Worm (Caenorhabditis elegans) whole organism, L1 larva: ENCODE measurements around the gene T13C2.2.

Experiments
- ceh-82 ChIP-seq, 3 experiments: fragments of 150-350 bp in 1 of 3; sonication (generic microtip) in 2 of 3; optimal IDR thresholded peaks; 2 replicates each; lab custom pipeline; 2014 to 2017; ENCODE audit warnings: missing biosample characterization in 3 of 3, missing genetic modification characterization in 3 of 3
- dpl-1 ChIP-seq, 3 experiments: fragments of 150-350 bp in 2 of 3; sonication (generic microtip) in 1 of 3; optimal IDR thresholded peaks; 2 replicates each; lab custom pipeline; 2014 to 2017; ENCODE audit warnings: missing biosample characterization in 3 of 3, missing genetic modification characterization in 3 of 3, missing genetic modification reagents in 3 of 3
- egl-27 ChIP-seq, 2 experiments: fragments of 150-350 bp in 1 of 2; sonication (generic microtip); optimal IDR thresholded peaks; 3 replicates each; lab custom pipeline; 2017 to 2018; ENCODE audit warnings: missing biosample characterization in 2 of 2, missing genetic modification characterization in 2 of 2, missing genetic modification reagents in 2 of 2
- lin-35 ChIP-seq, 2 experiments: fragments of 150-350 bp; optimal IDR thresholded peaks; 2 replicates each; lab custom pipeline; 2014; ENCODE audit warnings: missing biosample characterization in 2 of 2, missing genetic modification characterization in 2 of 2, missing genetic modification reagents in 2 of 2
- lin-39 ChIP-seq: fragments of 150-350 bp; optimal IDR thresholded peaks from 2 replicates; lab custom pipeline; 2014; ENCODE audit warnings: missing biosample characterization, missing genetic modification reagents, missing genetic modification characterization
- nhr-12 ChIP-seq: sonication (generic microtip); optimal IDR thresholded peaks from 2 replicates; lab custom pipeline; 2017; ENCODE audit warnings: missing biosample characterization, missing genetic modification characterization
- nhr-237 ChIP-seq: fragments of 150-350 bp; optimal IDR thresholded peaks from 2 replicates; lab custom pipeline; 2014; ENCODE audit warnings: missing biosample characterization, missing genetic modification characterization
- nhr-85 ChIP-seq: sonication (generic microtip); peaks from one replicate; lab custom pipeline; 2016; ENCODE audit warnings: missing genetic modification characterization, inconsistent platforms, missing compliant biosample characterization
- snpc-4 ChIP-seq: fragments of 150-350 bp; optimal IDR thresholded peaks from 2 replicates; lab custom pipeline; 2014; ENCODE audit warnings: missing biosample characterization, missing genetic modification characterization
- snu-23 ChIP-seq: sonication (generic microtip); optimal IDR thresholded peaks from 2 replicates; lab custom pipeline; 2016; ENCODE audit warnings: missing genetic modification characterization, missing compliant biosample characterization
- sup-37 ChIP-seq: fragments of 200-800 bp; sonication (Bioruptor generic); optimal IDR thresholded peaks from 2 replicates; lab custom pipeline; 2018; ENCODE audit warnings: mild to moderate bottlenecking, missing genetic modification characterization, missing compliant biosample characterization

DNA sequence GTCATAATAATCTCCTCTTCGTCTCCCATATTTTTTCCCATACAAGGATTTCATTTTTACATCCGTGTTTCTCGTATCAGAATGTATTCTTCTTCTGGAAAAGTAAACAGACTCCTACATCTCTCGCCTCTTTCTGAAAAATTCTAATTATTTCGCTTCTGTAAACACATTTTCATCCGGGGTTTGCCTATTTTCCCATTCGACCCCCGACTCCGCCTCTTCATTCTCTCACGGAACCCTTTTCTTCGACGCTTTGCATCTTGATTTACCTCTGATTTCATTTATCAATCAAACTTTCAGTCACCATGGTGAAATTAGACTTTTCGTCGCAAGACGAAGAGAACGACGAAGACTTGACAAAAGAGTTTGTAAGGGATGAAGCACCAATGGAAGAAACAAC lies 18.7 kb downstream of the T13C2.2 start, which contains the start of gene snt-1:
- no peak for TF ChIP-seq nhr-237
- TF ChIP-seq egl-27 (tag; optimal IDR thresholded peaks at IDR 0.05; lab: Kevin White, UChicago): no peak
- no peak for TF ChIP-seq nhr-12 (tag; lab: Kevin White, UChicago)
- TF ChIP-seq lin-39 (tag; lab: Kevin White, UChicago): no peak
- TF ChIP-seq snpc-4 (tag; lab: Kevin White, UChicago): no peak
- TF ChIP-seq lin-35 (GFP tag; optimal IDR thresholded peaks at IDR 0.05; lab: Kevin White, UChicago): no peak
- no peak for TF ChIP-seq ceh-82 (tag; optimal IDR thresholded peaks at IDR 0.05; lab: Kevin White, UChicago)
- TF ChIP-seq sup-37 (GFP tag; lab: Kevin White, UChicago): no peak
- TF ChIP-seq snu-23 (GFP tag; lab: Kevin White, UChicago): no peak
- no peak for TF ChIP-seq dpl-1 (GFP tag; optimal IDR thresholded peaks at IDR 0.05; lab: Kevin White, UChicago)
- no peak for TF ChIP-seq nhr-85 (tag; lab: Kevin White, UChicago)
